Fruit fly (Drosophila melanogaster): ENCODE data around the gene CG32246.
A peak's percentile ranks its signal among the peaks of the same experiment; 100 is the strongest.

Gene CG32246

dm6 chr3L:4625387-4626386 is 4.7 kb downstream of the CG32246 start, which contains the start of gene Src64B:
Gene Src64B (minus strand): TSS chr3L:4626196.
- TF ChIP-seq CG10348 (GFP tag; IDR thresholded peaks at IDR 0.05), result no peak
- TF ChIP-seq Pif1B (GFP tag; optimal IDR thresholded peaks at IDR 0.05), result peak; percentile 43
- TF ChIP-seq fd96Ca (GFP tag; IDR thresholded peaks at IDR 0.05), result no peak; the same call in 2 of the 3 replicates
- peak; percentile 29 for TF ChIP-seq CG8301 (tag; optimal IDR thresholded peaks at IDR 0.05)
- peak; percentile 67 for TF ChIP-seq EcR (GFP tag; optimal IDR thresholded peaks at IDR 0.05)
- TF ChIP-seq CG34367 (tag; optimal IDR thresholded peaks at IDR 0.05), result no peak
- TF ChIP-seq CG9948 (tag; optimal IDR thresholded peaks at IDR 0.05), result no peak
- peak; percentile 64 for TF ChIP-seq CG32121 (GFP tag; IDR thresholded peaks at IDR 0.05)
- peak; percentile 67; the same call in 2 of the 3 replicates for TF ChIP-seq CG4496 (GFP tag; IDR thresholded peaks at IDR 0.05)
- peak; percentile 39 for TF ChIP-seq D1 (tag; optimal IDR thresholded peaks at IDR 0.05)
- no peak for TF ChIP-seq rn (GFP tag; IDR thresholded peaks at IDR 0.05)
- TF ChIP-seq CG15710 (tag; optimal IDR thresholded peaks at IDR 0.05), result peak; percentile 15
- peak; percentile 38 for TF ChIP-seq CG13204 (GFP tag; optimal IDR thresholded peaks at IDR 0.05)
- TF ChIP-seq CG17806 (tag; optimal IDR thresholded peaks at IDR 0.05), result no peak
- TF ChIP-seq Snoo (tag; optimal IDR thresholded peaks at IDR 0.05), result peak; percentile 32
- peak; percentile 5 for TF ChIP-seq CG14655 (GFP tag; optimal IDR thresholded peaks at IDR 0.05)
- no peak for TF ChIP-seq gl (tag; optimal IDR thresholded peaks at IDR 0.05)
- TF ChIP-seq Ets98B (GFP tag; IDR thresholded peaks at IDR 0.05), result peak; percentile 46
- TF ChIP-seq CG8159 (tag; optimal IDR thresholded peaks at IDR 0.05), result peak; percentile 42
- peak; percentile 36; the same call in 1 of the 2 replicates for TF ChIP-seq CG12605 (GFP tag; IDR thresholded peaks at IDR 0.05)
- TF ChIP-seq Pif1A (GFP tag; optimal IDR thresholded peaks at IDR 0.05), result peak; percentile 53

- TF ChIP-seq CG17806 (tag; optimal IDR thresholded peaks at IDR 0.05) (no peak), Snoo (tag; optimal IDR thresholded peaks at IDR 0.05) (no peak), CG34367 (tag; optimal IDR thresholded peaks at IDR 0.05) (no peak), CG10348 (GFP tag; IDR thresholded peaks at IDR 0.05) (no peak), Pif1A (GFP tag; optimal IDR thresholded peaks at IDR 0.05) (no peak), CG15710 (tag; optimal IDR thresholded peaks at IDR 0.05) (no peak), EcR (GFP tag; optimal IDR thresholded peaks at IDR 0.05) (no peak), CG8159 (tag; optimal IDR thresholded peaks at IDR 0.05) (no peak), CG14655 (GFP tag; optimal IDR thresholded peaks at IDR 0.05) (no peak), CG12605 (GFP tag; IDR thresholded peaks at IDR 0.05) (no peak), CG32121 (GFP tag; IDR thresholded peaks at IDR 0.05) (no peak), CG4496 (GFP tag; IDR thresholded peaks at IDR 0.05) (no peak), gl (tag; optimal IDR thresholded peaks at IDR 0.05) (no peak), CG9948 (tag; optimal IDR thresholded peaks at IDR 0.05) (no peak), rn (GFP tag; IDR thresholded peaks at IDR 0.05) (no peak), Ets98B (GFP tag; IDR thresholded peaks at IDR 0.05) (no peak), D1 (tag; optimal IDR thresholded peaks at IDR 0.05) (no peak), fd96Ca (GFP tag; IDR thresholded peaks at IDR 0.05) (no peak), CG13204 (GFP tag; optimal IDR thresholded peaks at IDR 0.05) (no peak), Pif1B (GFP tag; optimal IDR thresholded peaks at IDR 0.05) (no peak)
Observed at dm6 chr3L:4626434-4626833, 5.4 kb downstream of the CG32246 start, which contains the start of gene HDAC1. Gene HDAC1 (plus strand): TSS chr3L:4626734.

dm6 chr3L:4627012-4627411 is 6.0 kb downstream of the CG32246 start:
- TF ChIP-seq Pif1A (GFP tag; optimal IDR thresholded peaks at IDR 0.05), result no peak
- TF ChIP-seq fd96Ca (GFP tag; IDR thresholded peaks at IDR 0.05), result peak; percentile 49; the same call in 2 of the 3 replicates
- no peak for TF ChIP-seq EcR (GFP tag; optimal IDR thresholded peaks at IDR 0.05)
- TF ChIP-seq CG4496 (GFP tag; IDR thresholded peaks at IDR 0.05), result no peak
- TF ChIP-seq CG9948 (tag; optimal IDR thresholded peaks at IDR 0.05), result no peak
- TF ChIP-seq Ets98B (GFP tag; IDR thresholded peaks at IDR 0.05), result no peak
- no peak for TF ChIP-seq CG14655 (GFP tag; optimal IDR thresholded peaks at IDR 0.05)
- TF ChIP-seq CG8159 (tag; optimal IDR thresholded peaks at IDR 0.05), result no peak
- peak; percentile 24 for TF ChIP-seq CG8301 (tag; optimal IDR thresholded peaks at IDR 0.05)
- TF ChIP-seq CG10348 (GFP tag; IDR thresholded peaks at IDR 0.05), result no peak
- no peak for TF ChIP-seq D1 (tag; optimal IDR thresholded peaks at IDR 0.05)
- peak; percentile 31 for TF ChIP-seq gl (tag; optimal IDR thresholded peaks at IDR 0.05)
- no peak for TF ChIP-seq Pif1B (GFP tag; optimal IDR thresholded peaks at IDR 0.05)
- no peak for TF ChIP-seq CG15710 (tag; optimal IDR thresholded peaks at IDR 0.05)
- no peak for TF ChIP-seq CG12605 (GFP tag; IDR thresholded peaks at IDR 0.05)
- TF ChIP-seq CG13204 (GFP tag; optimal IDR thresholded peaks at IDR 0.05), result peak; percentile 7
- TF ChIP-seq rn (GFP tag; IDR thresholded peaks at IDR 0.05), result no peak
- 0 out of 2 replicates have a peak, but pooled peaks have one; percentile 31 for TF ChIP-seq CG32121 (GFP tag; IDR thresholded peaks at IDR 0.05)
- no peak for TF ChIP-seq Snoo (tag; optimal IDR thresholded peaks at IDR 0.05)
- no peak for TF ChIP-seq CG17806 (tag; optimal IDR thresholded peaks at IDR 0.05)
- TF ChIP-seq CG34367 (tag; optimal IDR thresholded peaks at IDR 0.05), result no peak

- TF ChIP-seq rn (GFP tag; IDR thresholded peaks at IDR 0.05), result no peak
Observed at dm6 chr3L:4634689-4635088, 13.7 kb downstream of the CG32246 start, which contains the start of gene CG13716. Gene CG13716 (minus strand): TSS chr3L:4634789.

- no peak for TF ChIP-seq EcR (GFP tag; optimal IDR thresholded peaks at IDR 0.05)
- no peak for TF ChIP-seq CG14655 (GFP tag; optimal IDR thresholded peaks at IDR 0.05)
Observed at dm6 chr3L:4647976-4648375, 27.0 kb downstream of the CG32246 start, which contains the start of gene TTLL1B. Gene TTLL1B (plus strand): TSS chr3L:4648276.

All from whole organism, pupa.